Worm (Caenorhabditis elegans): ENCODE results near the gene cor-1.

cor-1 gene

ce11 chrIII:10293946-10294345 lies 45.0 kb downstream of the cor-1 start:
- TF ChIP-seq tbp1 (GFP tag; optimal IDR thresholded peaks at IDR 0.05) (no peak), him-1 (tag; optimal IDR thresholded peaks at IDR 0.05) (no peak), atf-7 (tag; optimal IDR thresholded peaks at IDR 0.05) (no peak), ztf-25 (GFP tag; IDR thresholded peaks at IDR 0.05) (no peak), rec-8 (tag; optimal IDR thresholded peaks at IDR 0.05) (no peak), madf-3 (GFP tag; IDR thresholded peaks at IDR 0.05) (no peak), gei-17 (GFP tag; optimal IDR thresholded peaks at IDR 0.05) (no peak), ztf-6 (GFP tag; IDR thresholded peaks at IDR 0.05) (no peak), lag-1 (GFP tag; IDR thresholded peaks at IDR 0.05) (no peak), xnd-1 (tag; optimal IDR thresholded peaks at IDR 0.05) (no peak), cebp-2 (GFP tag; IDR thresholded peaks at IDR 0.05) (no peak), hsf-1 (GFP tag; IDR thresholded peaks at IDR 0.05) (no peak), Y53F4B.3 (GFP tag; IDR thresholded peaks at IDR 0.05) (no peak), unc-62 (GFP tag; optimal IDR thresholded peaks at IDR 0.05) (no peak), unc-130 (GFP tag; optimal IDR thresholded peaks at IDR 0.05) (no peak), egrh-3 (GFP tag; IDR thresholded peaks at IDR 0.05) (no peak), K12H6.12 (tag; optimal IDR thresholded peaks at IDR 0.05) (no peak), hlh-12 (tag; optimal IDR thresholded peaks at IDR 0.05) (no peak), hlh-26 (GFP tag; conservative IDR thresholded peaks at IDR 0.05) (no peak), F52B5.7 (tag; optimal IDR thresholded peaks at IDR 0.05) (no peak)

- no peak for TF ChIP-seq snpc-4 (GFP tag; optimal IDR thresholded peaks at IDR 0.05)
- peak in 2 of 4 experiments; percentile 29 to 56 for TF ChIP-seq snpc-4 (tag; optimal IDR thresholded peaks at IDR 0.05)
- no peak for TF ChIP-seq snpc-1.1 (tag; optimal IDR thresholded peaks at IDR 0.05; ENCODE audit: insufficient read depth)
Observed at ce11 chrIII:10294837-10295236, 45.9 kb downstream of the cor-1 start, which contains the start of gene vglu-2. Gene vglu-2 (plus strand): TSS chrIII:10295137.

ce11 chrIII:10296904-10297303 lies 48.0 kb downstream of the cor-1 start:
- TF ChIP-seq ztf-28 (GFP tag; IDR thresholded peaks at IDR 0.05) (no peak), lin-26 (GFP tag; IDR thresholded peaks at IDR 0.05) (0 out of 2 replicates have a peak, but pooled peaks have one; percentile 23), snpc-4 (GFP tag; optimal IDR thresholded peaks at IDR 0.05) (no peak), snpc-4 (tag; optimal IDR thresholded peaks at IDR 0.05) (peak in 2 of 4 experiments; percentile 4 to 51)

ce11 chrIII:10300078-10300477 lies 51.2 kb downstream of the cor-1 start, which contains the start of gene vglu-3:
Gene vglu-3 (plus strand): TSS chrIII:10300378.
- TF ChIP-seq somi-1 (GFP tag; optimal IDR thresholded peaks at IDR 0.05) (no peak), lin-40 (tag; optimal IDR thresholded peaks at IDR 0.05) (no peak), F33H1.4 (GFP tag; IDR thresholded peaks at IDR 0.05) (no peak), dpff-1 (tag; optimal IDR thresholded peaks at IDR 0.05) (no peak), xnd-1 (tag; optimal IDR thresholded peaks at IDR 0.05) (no peak), lsl-1 (GFP tag; optimal IDR thresholded peaks at IDR 0.05) (no peak), akir-1 (GFP tag; optimal IDR thresholded peaks at IDR 0.05) (no peak), rec-8 (tag; optimal IDR thresholded peaks at IDR 0.05) (no peak), pha-4 (tag; optimal IDR thresholded peaks at IDR 0.05) (no peak), C17E4.6 (GFP tag; IDR thresholded peaks at IDR 0.05) (no peak), F22D6.2 (tag; optimal IDR thresholded peaks at IDR 0.05) (no peak)
